Worm (Caenorhabditis elegans): ENCODE measurements around the gene fbxa-72.

fbxa-72 gene

ce11 chrV:712882-713281, 36.3 kb upstream of the fbxa-72 start, which contains the start of gene cyp-33C11:
Gene cyp-33C11 (minus strand): TSS chrV:712982.
- TF ChIP-seq snpc-4 (tag; optimal IDR thresholded peaks at IDR 0.05) (no peak), unc-39 (tag; optimal IDR thresholded peaks at IDR 0.05) (no peak), blmp-1 (tag; optimal IDR thresholded peaks at IDR 0.05; ENCODE audit: insufficient read depth) (no peak), peb-1 (tag; optimal IDR thresholded peaks at IDR 0.05) (no peak), alr-1 (tag; optimal IDR thresholded peaks at IDR 0.05) (no peak), unc-62 (GFP tag; optimal IDR thresholded peaks at IDR 0.05) (no peak)

DNA sequence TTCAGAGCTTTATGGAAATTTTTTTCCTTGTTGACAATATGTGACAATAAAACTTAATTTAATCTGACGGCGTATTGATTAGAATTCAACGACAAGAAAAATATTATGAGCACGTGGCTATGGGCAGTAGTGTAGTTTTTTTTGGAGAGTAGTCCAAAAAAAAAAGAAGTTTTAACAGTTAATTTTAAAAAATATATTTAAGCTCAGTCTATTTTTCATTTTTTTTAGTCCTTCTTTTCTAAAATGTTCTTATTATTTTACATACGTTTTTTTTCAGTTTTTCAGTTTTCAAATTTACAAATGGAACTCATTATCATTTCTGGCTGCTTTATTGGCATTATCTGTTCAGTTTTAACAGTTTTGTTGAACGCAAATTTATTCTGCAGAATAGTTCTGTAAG, 32.3 kb upstream of the fbxa-72 start, which contains the start of gene srbc-39:
Gene srbc-39, plus strand, starts transcription at position 301 of the 400 bp plus-strand sequence.
- TF ChIP-seq nhr-237 (tag; optimal IDR thresholded peaks at IDR 0.05) (no peak), aly-2 (tag; optimal IDR thresholded peaks at IDR 0.05) (no peak), elt-1 (tag; optimal IDR thresholded peaks at IDR 0.05) (no peak), nhr-129 (tag; optimal IDR thresholded peaks at IDR 0.05) (no peak), crh-2 (tag; optimal IDR thresholded peaks at IDR 0.05) (no peak), gmeb-1 (tag; optimal IDR thresholded peaks at IDR 0.05) (no peak), ceh-82 (tag; optimal IDR thresholded peaks at IDR 0.05) (no peak), ztf-11 (tag; optimal IDR thresholded peaks at IDR 0.05) (no peak), skn-1 (tag; optimal IDR thresholded peaks at IDR 0.05) (no peak), unc-55 (GFP tag; optimal IDR thresholded peaks at IDR 0.05) (no peak), unc-62 (GFP tag; optimal IDR thresholded peaks at IDR 0.05) (no peak)

ce11 chrV:706918-707317, 30.4 kb upstream of the fbxa-72 start, which contains the start of gene srbc-38:
Gene srbc-38 (plus strand): TSS chrV:707218.
- TF ChIP-seq mab-5 (tag; optimal IDR thresholded peaks at IDR 0.05) (no peak), skn-1 (tag; optimal IDR thresholded peaks at IDR 0.05) (no peak), nhr-21 (tag; optimal IDR thresholded peaks at IDR 0.05) (no peak), mbf-1 (tag; optimal IDR thresholded peaks at IDR 0.05) (no peak), ZK546.5 (tag; optimal IDR thresholded peaks at IDR 0.05) (no peak), sma-9 (GFP tag; optimal IDR thresholded peaks at IDR 0.05) (no peak), sma-9 (tag; optimal IDR thresholded peaks at IDR 0.05) (no peak), ztf-11 (tag; optimal IDR thresholded peaks at IDR 0.05) (no peak), nhr-129 (tag; optimal IDR thresholded peaks at IDR 0.05) (no peak), aly-2 (tag; optimal IDR thresholded peaks at IDR 0.05) (no peak), ztf-1 (GFP tag; conservative IDR thresholded peaks at IDR 0.05) (no peak), ceh-16 (tag; optimal IDR thresholded peaks at IDR 0.05) (no peak), sma-3 (GFP tag; optimal IDR thresholded peaks at IDR 0.05) (no peak), unc-39 (tag; optimal IDR thresholded peaks at IDR 0.05) (no peak)

DNA sequence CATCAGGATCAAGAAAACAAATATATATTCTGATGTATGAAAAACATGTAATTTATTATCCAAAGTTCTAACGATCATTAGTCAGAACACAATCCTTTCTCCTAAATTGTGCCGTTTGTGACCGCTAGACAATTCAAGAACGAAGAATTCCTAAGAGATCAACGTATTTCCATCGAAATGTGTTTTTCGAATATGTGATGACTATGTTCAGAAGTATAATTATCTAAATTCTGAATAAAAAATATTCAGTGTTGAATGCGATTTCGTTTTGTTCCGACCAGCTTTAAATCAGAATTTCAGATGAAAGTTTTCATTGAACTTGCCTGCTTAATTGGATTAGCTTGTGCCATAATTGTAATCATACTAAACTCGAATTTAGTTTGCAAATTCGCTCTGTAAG, 25.7 kb upstream of the fbxa-72 start, which contains the start of gene srbc-37:
Gene srbc-37, plus strand, starts transcription at position 301 of the 400 bp plus-strand sequence.
- TF ChIP-seq lin-11 (tag; optimal IDR thresholded peaks at IDR 0.05) = no peak
- TF ChIP-seq mab-5 (tag; optimal IDR thresholded peaks at IDR 0.05) = no peak
- no peak for TF ChIP-seq snpc-4 (tag; optimal IDR thresholded peaks at IDR 0.05)
- no peak for TF ChIP-seq ztf-11 (tag; optimal IDR thresholded peaks at IDR 0.05)
- TF ChIP-seq crh-2 (tag; optimal IDR thresholded peaks at IDR 0.05) = no peak
- TF ChIP-seq C34F6.9 (tag; optimal IDR thresholded peaks at IDR 0.05) = no peak
- no peak for TF ChIP-seq dmd-4 (tag; optimal IDR thresholded peaks at IDR 0.05)
- TF ChIP-seq unc-62 (GFP tag; optimal IDR thresholded peaks at IDR 0.05) = no peak
- no peak for TF ChIP-seq gmeb-1 (tag; optimal IDR thresholded peaks at IDR 0.05)

DNA sequence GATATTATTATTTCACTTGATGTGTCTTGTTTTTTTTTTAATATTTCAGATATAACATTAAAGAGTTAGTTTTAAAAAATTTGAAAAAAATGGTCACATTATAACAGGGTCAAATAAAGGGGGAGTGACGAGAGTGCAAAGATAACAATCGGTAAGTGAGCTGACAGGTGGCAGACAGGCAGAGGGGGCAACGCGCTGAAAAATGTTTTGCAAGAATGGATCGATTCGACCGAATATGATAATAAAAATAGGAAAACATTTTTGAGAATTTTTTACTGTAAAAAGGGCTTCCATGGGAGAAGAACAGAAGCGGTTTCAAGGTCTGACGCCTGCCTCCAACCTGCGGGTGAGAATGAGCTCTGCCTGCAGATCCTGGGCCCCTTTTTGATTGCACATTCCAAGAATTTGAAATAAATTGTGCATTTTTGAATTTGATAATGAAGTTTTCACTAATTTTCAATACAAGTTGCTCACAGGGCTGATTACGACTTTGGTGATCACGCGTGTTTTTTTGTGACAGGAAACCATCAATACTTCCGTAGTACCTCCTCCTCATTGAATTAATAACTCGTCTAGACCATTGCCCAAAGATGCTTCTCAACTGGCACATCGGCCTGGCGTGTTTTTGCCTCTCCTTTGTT, 23.1 kb upstream of the fbxa-72 start, which contains the start of the genes ugt-29 and srx-5:
Gene ugt-29, minus strand, starts transcription at position 101 of the 641 bp plus-strand sequence.
Gene srx-5, plus strand, starts transcription at position 591 of the 641 bp plus-strand sequence.
- TF ChIP-seq alr-1 (tag; optimal IDR thresholded peaks at IDR 0.05) (no peak), peb-1 (tag; optimal IDR thresholded peaks at IDR 0.05) (no peak)

DNA sequence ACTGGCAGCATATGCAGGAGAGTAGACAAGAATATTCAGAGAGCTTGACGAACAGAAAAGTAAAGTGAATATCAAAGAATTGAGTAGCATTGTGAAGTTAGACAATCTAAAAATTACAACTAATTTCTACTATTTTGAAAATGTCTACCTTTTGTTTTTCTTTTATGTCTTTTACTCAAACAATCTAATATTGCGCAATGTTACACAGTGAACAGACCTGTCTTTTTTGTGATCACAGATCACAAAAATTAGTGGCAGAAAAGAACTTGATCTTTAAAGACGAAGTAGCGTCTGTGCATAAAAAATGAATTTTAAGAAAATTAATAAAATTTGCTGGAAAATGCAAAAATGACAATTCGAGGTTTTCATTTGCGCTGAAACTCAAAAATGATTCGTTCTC, 22.5 kb upstream of the fbxa-72 start:
- no peak for TF ChIP-seq crh-2 (tag; optimal IDR thresholded peaks at IDR 0.05)
- no peak for TF ChIP-seq sem-4 (tag; optimal IDR thresholded peaks at IDR 0.05)
- no peak for TF ChIP-seq dmd-4 (tag; optimal IDR thresholded peaks at IDR 0.05)
- TF ChIP-seq elt-1 (tag; optimal IDR thresholded peaks at IDR 0.05) = no peak
- TF ChIP-seq C34F6.9 (tag; optimal IDR thresholded peaks at IDR 0.05) = no peak
- no peak for TF ChIP-seq gmeb-1 (tag; optimal IDR thresholded peaks at IDR 0.05)
- TF ChIP-seq nhr-11 (tag; optimal IDR thresholded peaks at IDR 0.05) = no peak
- no peak for TF ChIP-seq nhr-25 (tag; optimal IDR thresholded peaks at IDR 0.05)
- TF ChIP-seq nhr-6 (tag; optimal IDR thresholded peaks at IDR 0.05) = no peak
- no peak for TF ChIP-seq nhr-12 (tag; optimal IDR thresholded peaks at IDR 0.05)
- TF ChIP-seq skn-1 (tag; optimal IDR thresholded peaks at IDR 0.05) = no peak
- no peak for TF ChIP-seq Y55F3AM.14 (GFP tag; optimal IDR thresholded peaks at IDR 0.05)
- TF ChIP-seq sma-9 (GFP tag; optimal IDR thresholded peaks at IDR 0.05) = no peak
- TF ChIP-seq sma-9 (tag; optimal IDR thresholded peaks at IDR 0.05) = no peak
- no peak for TF ChIP-seq nhr-10 (tag; optimal IDR thresholded peaks at IDR 0.05)
- no peak for TF ChIP-seq ztf-4 (tag; optimal IDR thresholded peaks at IDR 0.05)
- no peak for TF ChIP-seq ZK546.5 (tag; optimal IDR thresholded peaks at IDR 0.05)
- TF ChIP-seq lin-39 (tag; optimal IDR thresholded peaks at IDR 0.05) = no peak
- TF ChIP-seq zag-1 (tag; optimal IDR thresholded peaks at IDR 0.05) = no peak
- no peak for TF ChIP-seq R02D3.7 (tag; optimal IDR thresholded peaks at IDR 0.05)
